Worm (Caenorhabditis elegans) whole organism, young adult: ENCODE results near the gene cima-1.

ENCODE experiments used
- B0261.1 ChIP-seq: sonication (generic microtip); optimal IDR thresholded peaks from 2 replicates; lab custom pipeline; 2016; ENCODE audit warnings: mild to moderate bottlenecking, missing genetic modification characterization, moderate library complexity, missing compliant biosample characterization
- D2030.7 ChIP-seq: fragments of 200-800 bp; sonication (Bioruptor generic); IDR thresholded peaks from 2 replicates; pipeline ENCODE4 v1.3.6; 2022; ENCODE audit warnings: missing genetic modification reagents, missing genetic modification characterization, missing compliant biosample characterization
- F49E8.2 ChIP-seq: sonication (generic microtip); optimal IDR thresholded peaks from 3 replicates; lab custom pipeline; 2017; ENCODE audit warnings: missing genetic modification characterization, mild to moderate bottlenecking, missing compliant biosample characterization, antibody characterized with exemption, moderate library complexity; ENCODE audit not compliant: insufficient read depth
- ama-1 ChIP-seq, 3 experiments: fragments of 150-350 bp in 1 of 3; sonication (generic microtip) in 2 of 3; optimal IDR thresholded peaks; 2 replicates each; lab custom pipeline; 2014 to 2018; ENCODE audit warnings: missing biosample characterization in 2 of 3, missing genetic modification characterization in 2 of 3, missing genetic modification reagents in 2 of 3
- ceh-91 ChIP-seq: fragments of 200-800 bp; sonication (Bioruptor generic); IDR thresholded peaks from 2 replicates; pipeline ENCODE4 v1.3.6; 2022; ENCODE audit warnings: missing genetic modification reagents, missing genetic modification characterization, missing compliant biosample characterization
- dpl-1 ChIP-seq: fragments of 150-350 bp; optimal IDR thresholded peaks from 2 replicates; lab custom pipeline; 2014; ENCODE audit warnings: missing biosample characterization, missing genetic modification reagents, missing genetic modification characterization
- hlh-12 ChIP-seq: sonication (generic microtip); optimal IDR thresholded peaks from 2 replicates; lab custom pipeline; 2016; ENCODE audit warnings: missing genetic modification characterization, missing compliant biosample characterization
- lin-26 ChIP-seq: fragments of 200-800 bp; sonication (Bioruptor generic); IDR thresholded peaks from 2 replicates; pipeline ENCODE4 v1.3.6; 2022; ENCODE audit warnings: missing genetic modification reagents, missing genetic modification characterization, missing compliant biosample characterization
- nfyb-1 ChIP-seq: fragments of 200-800 bp; sonication (Bioruptor generic); IDR thresholded peaks from 2 replicates; pipeline ENCODE4 v1.3.6; 2022; ENCODE audit warnings: missing genetic modification reagents, missing genetic modification characterization, missing compliant biosample characterization
- rec-8 ChIP-seq, 2 experiments: sonication (generic microtip); optimal IDR thresholded peaks; 2 replicates each; lab custom pipeline; 2016; ENCODE audit warnings: mild to moderate bottlenecking in 2 of 2, missing genetic modification characterization in 2 of 2, missing genetic modification reagents in 2 of 2, missing genotype in 2 of 2, missing biosample characterization in 1 of 2, missing compliant biosample characterization in 1 of 2, moderate library complexity in 1 of 2
- tbx-9 ChIP-seq: sonication (generic microtip); optimal IDR thresholded peaks from 2 replicates; lab custom pipeline; 2016; ENCODE audit warnings: borderline replicate concordance, missing genetic modification characterization, inconsistent platforms, missing compliant biosample characterization

- TF ChIP-seq B0261.1 (tag; lab: Kevin White, UChicago), result no peak
- no peak for TF ChIP-seq D2030.7
- TF ChIP-seq ceh-91 (GFP tag; lab: Robert Waterston, UW), result no peak
- TF ChIP-seq tbx-9 (tag; lab: Kevin White, UChicago), result no peak
- TF ChIP-seq dpl-1 (GFP tag; lab: Kevin White, UChicago), result no peak
- no peak for TF ChIP-seq nfyb-1
- TF ChIP-seq rec-8 (tag; optimal IDR thresholded peaks at IDR 0.05; lab: Kevin White, UChicago), result no peak
- TF ChIP-seq lin-26 (GFP tag; lab: Robert Waterston, UW), result no peak
- TF ChIP-seq ama-1 (optimal IDR thresholded peaks at IDR 0.05; lab: Kevin White, UChicago), result no peak
- TF ChIP-seq ama-1 (GFP tag; optimal IDR thresholded peaks at IDR 0.05; lab: Kevin White, UChicago), result no peak
- TF ChIP-seq hlh-12 (tag; lab: Kevin White, UChicago), result no peak
- no peak for TF ChIP-seq F49E8.2 (tag; lab: Kevin White, UChicago)
These were observed 28.2 kb upstream of the cima-1 start for ce11 chrIV:7623078-7623477.
